Fruit fly (Drosophila melanogaster): ENCODE measurements around the gene CG15576.
A peak's percentile ranks its signal among the peaks of the same experiment; 100 is the strongest.

CG15576 gene

dm6 chrX:4205346-4206178 lies 47.0 kb downstream of the CG15576 start, which contains the start of gene Fas2 (continued):
- TF ChIP-seq CG6272 (GFP tag; IDR thresholded peaks at IDR 0.05) (no peak), Bdp1 (GFP tag; optimal IDR thresholded peaks at IDR 0.05) (peak; percentile 17), pho (GFP tag; optimal IDR thresholded peaks at IDR 0.05) (no peak), p53 (GFP tag; optimal IDR thresholded peaks at IDR 0.05) (no peak), PHDP (tag; optimal IDR thresholded peaks at IDR 0.05) (peak; percentile 23), dmrt99B (tag; optimal IDR thresholded peaks at IDR 0.05) (peak; percentile 35), Rx (GFP tag; IDR thresholded peaks at IDR 0.05) (no peak), Sox100B (GFP tag; optimal IDR thresholded peaks at IDR 0.05) (no peak), zfh2 (GFP tag; optimal IDR thresholded peaks at IDR 0.05) (no peak), CG7928 (GFP tag; optimal IDR thresholded peaks at IDR 0.05) (peak; percentile 30), Elba2 (GFP tag; optimal IDR thresholded peaks at IDR 0.05) (no peak), CG3847 (GFP tag; IDR thresholded peaks at IDR 0.05) (peak; percentile 5; the same call in 1 of the 2 replicates), NC2α (GFP tag; optimal IDR thresholded peaks at IDR 0.05) (no peak), CG17568 (GFP tag; optimal IDR thresholded peaks at IDR 0.05) (peak; percentile 39), Dref (GFP tag; IDR thresholded peaks at IDR 0.05) (no peak), stc (GFP tag; IDR thresholded peaks at IDR 0.05) (peak; percentile 50; the same call in 1 of the 2 replicates), croc (GFP tag; conservative IDR thresholded peaks at IDR 0.05) (no peak), Antp (GFP tag; optimal IDR thresholded peaks at IDR 0.05) (peak; percentile 37), CG10267 (tag; optimal IDR thresholded peaks at IDR 0.05) (no peak), Dfd (GFP tag; optimal IDR thresholded peaks at IDR 0.05) (no peak), CG7372 (GFP tag; IDR thresholded peaks at IDR 0.05) (no peak), kay (GFP tag; optimal IDR thresholded peaks at IDR 0.05) (no peak), da (GFP tag; optimal IDR thresholded peaks at IDR 0.05) (no peak), CG9876 (GFP tag; optimal IDR thresholded peaks at IDR 0.05) (no peak), CG17186 (GFP tag; optimal IDR thresholded peaks at IDR 0.05) (no peak), jumu (GFP tag; optimal IDR thresholded peaks at IDR 0.05) (no peak), Bgb (GFP tag; IDR thresholded peaks at IDR 0.05; ENCODE audit: partially characterized antibody) (peak; percentile 54; the same call in 1 of the 2 replicates), Med (GFP tag) (peak; percentile 94), rib (GFP tag; IDR thresholded peaks at IDR 0.05) (0 out of 2 replicates have a peak, but pooled peaks have one; percentile 23), gcm (GFP tag; optimal IDR thresholded peaks at IDR 0.05) (no peak), CG14014 (GFP tag; IDR thresholded peaks at IDR 0.05) (peak; percentile 51; the same call in 1 of the 2 replicates), slou (GFP tag; optimal IDR thresholded peaks at IDR 0.05) (no peak), Tbp (GFP tag; optimal IDR thresholded peaks at IDR 0.05) (no peak), Six4 (GFP tag; optimal IDR thresholded peaks at IDR 0.05) (no peak), eyg (GFP tag; optimal IDR thresholded peaks at IDR 0.05) (no peak), CG3407 (GFP tag; optimal IDR thresholded peaks at IDR 0.05) (peak; percentile 31), z (GFP tag; IDR thresholded peaks at IDR 0.05) (peak; percentile 30; the same call in 1 of the 3 replicates), CG12391 (tag; optimal IDR thresholded peaks at IDR 0.05) (peak; percentile 14), Dip2 (GFP tag; IDR thresholded peaks at IDR 0.05) (no peak), CG10959 (GFP tag; IDR thresholded peaks at IDR 0.05) (no peak), Dek (tag; optimal IDR thresholded peaks at IDR 0.05) (peak; percentile 16), CG17612 (GFP tag; IDR thresholded peaks at IDR 0.05) (no peak), peb (GFP tag; IDR thresholded peaks at IDR 0.05) (no peak), Nf-YB (GFP tag; optimal IDR thresholded peaks at IDR 0.05) (peak; percentile 16), CG3281 (GFP tag; optimal IDR thresholded peaks at IDR 0.05) (peak; percentile 66), CoRest (tag; optimal IDR thresholded peaks at IDR 0.05) (no peak), CG12769 (tag; optimal IDR thresholded peaks at IDR 0.05) (peak; percentile 63), dati (GFP tag; IDR thresholded peaks at IDR 0.05) (no peak), caup (GFP tag; optimal IDR thresholded peaks at IDR 0.05; ENCODE audit: severe bottlenecking) (peak; percentile 76), Mes4 (GFP tag; optimal IDR thresholded peaks at IDR 0.05) (no peak)
